Worm (Caenorhabditis elegans) whole organism, L3 larva: ENCODE data around the gene molo-1.

Experiments used
- R02D3.7 ChIP-seq: fragments of 150-350 bp; optimal IDR thresholded peaks from 2 replicates; lab custom pipeline; 2014; ENCODE audit warnings: missing biosample characterization, missing genetic modification characterization
- ama-1 ChIP-seq: fragments of 150-350 bp; optimal IDR thresholded peaks from 2 replicates; lab custom pipeline; 2018
- ceh-28 ChIP-seq: fragments of 150-350 bp; optimal IDR thresholded peaks from 2 replicates; lab custom pipeline; 2014; ENCODE audit warnings: missing biosample characterization, missing genetic modification reagents, missing genetic modification characterization
- ceh-9 ChIP-seq: sonication (generic microtip); optimal IDR thresholded peaks from 2 replicates; lab custom pipeline; 2018; ENCODE audit warnings: missing biosample characterization, missing genetic modification characterization
- daf-12 ChIP-seq: fragments of 150-350 bp; optimal IDR thresholded peaks from 2 replicates; lab custom pipeline; 2014; ENCODE audit warnings: missing biosample characterization, missing genetic modification reagents, missing genetic modification characterization
- egl-27 ChIP-seq: sonication (generic microtip); optimal IDR thresholded peaks from 4 replicates; lab custom pipeline; 2017; ENCODE audit warnings: missing biosample characterization, missing genetic modification reagents, missing genetic modification characterization
- egl-5 ChIP-seq: fragments of 150-350 bp; optimal IDR thresholded peaks from 2 replicates; lab custom pipeline; 2017; ENCODE audit warnings: missing biosample characterization, missing genetic modification reagents, missing genetic modification characterization, inconsistent platforms
- elt-1 ChIP-seq: fragments of 150-350 bp; optimal IDR thresholded peaks from 2 replicates; lab custom pipeline; 2014; ENCODE audit warnings: missing biosample characterization, missing genetic modification characterization
- elt-2 ChIP-seq: sonication (generic microtip); optimal IDR thresholded peaks from 2 replicates; lab custom pipeline; 2016; ENCODE audit warnings: missing genetic modification reagents, mild to moderate bottlenecking, missing genetic modification characterization, missing compliant biosample characterization
- eor-1 ChIP-seq, 2 experiments: fragments of 150-350 bp; optimal IDR thresholded peaks; 2 replicates each; lab custom pipeline; 2014 to 2018; ENCODE audit warnings: missing biosample characterization in 2 of 2, missing genetic modification characterization in 2 of 2
- fkh-10 ChIP-seq: sonication (generic microtip); optimal IDR thresholded peaks from 2 replicates; lab custom pipeline; 2017; ENCODE audit warnings: missing biosample characterization, missing genetic modification reagents, missing genetic modification characterization
- fkh-2 ChIP-seq: fragments of 150-350 bp; optimal IDR thresholded peaks from 2 replicates; lab custom pipeline; 2014; ENCODE audit warnings: missing biosample characterization, missing genetic modification reagents, missing genetic modification characterization
- jun-1 ChIP-seq: fragments of 150-350 bp; optimal IDR thresholded peaks from 2 replicates; lab custom pipeline; 2014; ENCODE audit warnings: missing biosample characterization, missing genetic modification reagents, missing genetic modification characterization
- lin-39 ChIP-seq: fragments of 150-350 bp; optimal IDR thresholded peaks from 2 replicates; lab custom pipeline; 2018; ENCODE audit warnings: missing biosample characterization, missing genetic modification reagents, missing genetic modification characterization
- mdl-1 ChIP-seq: fragments of 150-350 bp; optimal IDR thresholded peaks from 2 replicates; lab custom pipeline; 2014; ENCODE audit warnings: missing biosample characterization, missing genetic modification characterization
- mml-1 ChIP-seq: fragments of 150-350 bp; sonication (generic microtip); optimal IDR thresholded peaks from 3 replicates; lab custom pipeline; 2014; ENCODE audit warnings: missing biosample characterization, missing genetic modification characterization
- nfya-1 ChIP-seq: sonication (generic microtip); optimal IDR thresholded peaks from 2 replicates; lab custom pipeline; 2017; ENCODE audit warnings: missing genetic modification characterization, mild to moderate bottlenecking, missing compliant biosample characterization, antibody characterized with exemption, moderate library complexity; ENCODE audit not compliant: insufficient read depth
- nhr-23 ChIP-seq: fragments of 150-350 bp; optimal IDR thresholded peaks from 2 replicates; lab custom pipeline; 2014; ENCODE audit warnings: missing biosample characterization, missing genetic modification reagents, missing genetic modification characterization
- nhr-237 ChIP-seq: fragments of 150-350 bp; optimal IDR thresholded peaks from 2 replicates; lab custom pipeline; 2014; ENCODE audit warnings: missing biosample characterization, missing genetic modification characterization
- nhr-25 ChIP-seq: sonication (generic microtip); optimal IDR thresholded peaks from 2 replicates; lab custom pipeline; 2017; ENCODE audit warnings: missing biosample characterization, missing genetic modification characterization
- nhr-28 ChIP-seq: fragments of 150-350 bp; optimal IDR thresholded peaks from 2 replicates; lab custom pipeline; 2014; ENCODE audit warnings: missing biosample characterization, missing genetic modification characterization
- nhr-43 ChIP-seq: sonication (generic microtip); optimal IDR thresholded peaks from 2 replicates; lab custom pipeline; 2016; ENCODE audit warnings: mild to moderate bottlenecking, missing genetic modification characterization, missing compliant biosample characterization; ENCODE audit not compliant: poor library complexity, severe bottlenecking
- nhr-77 ChIP-seq: fragments of 150-350 bp; optimal IDR thresholded peaks from 2 replicates; lab custom pipeline; 2014; ENCODE audit warnings: missing biosample characterization, missing genetic modification characterization
- pha-4 ChIP-seq: fragments of 150-350 bp; optimal IDR thresholded peaks from 2 replicates; lab custom pipeline; 2014; ENCODE audit warnings: missing biosample characterization, missing genetic modification reagents, missing genetic modification characterization
- pqm-1 ChIP-seq: fragments of 150-350 bp; optimal IDR thresholded peaks from 2 replicates; lab custom pipeline; 2017; ENCODE audit warnings: missing biosample characterization, missing genetic modification characterization, inconsistent platforms
- skn-1 ChIP-seq: fragments of 150-350 bp; optimal IDR thresholded peaks from 2 replicates; lab custom pipeline; 2014; ENCODE audit warnings: missing biosample characterization, missing genetic modification characterization
- snpc-4 ChIP-seq: fragments of 150-350 bp; optimal IDR thresholded peaks from 2 replicates; lab custom pipeline; 2014; ENCODE audit warnings: missing biosample characterization, missing genetic modification characterization
- unc-62 ChIP-seq: fragments of 150-350 bp; sonication (generic microtip); optimal IDR thresholded peaks from 4 replicates; lab custom pipeline; 2014; ENCODE audit warnings: missing biosample characterization, missing genetic modification reagents, missing genetic modification characterization
- zag-1 ChIP-seq: fragments of 150-350 bp; optimal IDR thresholded peaks from 2 replicates; lab custom pipeline; 2014; ENCODE audit warnings: missing biosample characterization, missing genetic modification characterization
- ztf-4 ChIP-seq: fragments of 150-350 bp; optimal IDR thresholded peaks from 2 replicates; lab custom pipeline; 2014; ENCODE audit warnings: missing biosample characterization, missing genetic modification characterization

molo-1 gene

DNA sequence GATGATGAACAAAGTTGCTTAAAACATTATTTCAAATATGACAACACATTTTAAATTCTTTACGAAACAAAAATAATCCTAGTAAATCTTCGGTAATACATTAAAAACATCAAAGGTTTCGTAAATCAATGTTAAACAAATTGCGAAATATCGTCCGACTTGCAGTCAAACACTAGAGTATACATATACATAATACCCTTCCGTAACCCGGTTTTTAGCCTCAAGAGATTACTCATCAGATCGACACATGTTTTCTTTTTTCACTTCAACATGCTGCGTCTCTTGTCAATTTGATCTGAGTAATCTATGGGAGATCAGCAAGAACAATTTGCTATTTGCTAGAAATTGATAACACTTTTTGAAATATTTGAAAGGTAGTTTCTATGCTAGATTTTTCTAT, 27.5 kb upstream of the molo-1 start:
- TF ChIP-seq nhr-25 (tag; lab: Kevin White, UChicago) (peak; percentile 22), nhr-23 (peak; percentile 74), skn-1 (tag; lab: Kevin White, UChicago) (no peak), nfya-1 (tag; lab: Kevin White, UChicago) (peak; percentile 10), elt-1 (tag; lab: Kevin White, UChicago) (peak; percentile 28)

DNA sequence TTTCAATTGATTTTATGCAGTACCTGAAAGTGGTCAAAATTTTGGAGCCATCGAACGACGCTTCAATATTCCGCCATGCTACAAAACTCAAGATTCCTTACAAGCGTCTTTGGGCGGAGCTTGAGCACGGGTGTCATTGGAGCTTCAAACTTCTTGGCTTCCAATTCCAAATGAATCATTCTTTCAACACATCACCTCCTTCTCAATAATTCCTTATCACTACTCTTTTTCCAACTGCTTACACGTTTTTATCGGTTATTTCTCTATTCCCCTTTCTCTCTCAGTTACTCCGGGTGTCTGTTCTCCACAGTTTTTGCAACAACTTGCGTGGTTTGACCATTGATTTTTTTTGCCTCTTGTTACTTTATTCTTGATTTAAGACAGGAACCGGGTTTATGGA, 27.1 kb upstream of the molo-1 start, which contains the start of gene F09F7.5:
F09F7.5 (plus strand) TSS at position 258 of the 400 bp plus-strand sequence.
- no peak for TF ChIP-seq ceh-9
- peak; percentile 70 for TF ChIP-seq elt-2 (tag; lab: Kevin White, UChicago)
- TF ChIP-seq pqm-1 (tag; lab: Kevin White, UChicago) = peak; percentile 64
- no peak for TF ChIP-seq R02D3.7
- TF ChIP-seq, all 47 proteins: peak for 2

DNA sequence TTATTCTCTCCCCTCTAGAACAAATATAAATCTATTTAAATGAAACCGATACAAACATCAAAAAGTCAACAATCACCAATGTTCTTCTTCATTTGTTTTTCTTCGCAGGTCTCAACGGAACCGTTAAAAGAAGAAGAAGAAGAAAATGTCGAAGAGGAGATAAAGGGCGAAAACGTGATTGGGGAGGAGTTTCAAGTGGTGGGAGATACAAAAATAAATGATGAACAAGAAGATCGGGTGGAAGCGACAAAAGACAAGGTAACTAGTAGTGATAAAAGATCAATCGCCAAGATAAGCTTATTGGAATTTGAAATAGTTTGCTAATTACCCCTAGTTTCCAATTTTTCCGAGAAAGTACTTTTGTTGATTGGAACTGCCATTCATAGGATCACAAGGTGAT, 23.6 kb upstream of the molo-1 start:
- peak; percentile 28 for TF ChIP-seq nfya-1 (tag; lab: Kevin White, UChicago)
- TF ChIP-seq fkh-10 = no peak
- TF ChIP-seq, all 47 proteins: peak for 1

DNA sequence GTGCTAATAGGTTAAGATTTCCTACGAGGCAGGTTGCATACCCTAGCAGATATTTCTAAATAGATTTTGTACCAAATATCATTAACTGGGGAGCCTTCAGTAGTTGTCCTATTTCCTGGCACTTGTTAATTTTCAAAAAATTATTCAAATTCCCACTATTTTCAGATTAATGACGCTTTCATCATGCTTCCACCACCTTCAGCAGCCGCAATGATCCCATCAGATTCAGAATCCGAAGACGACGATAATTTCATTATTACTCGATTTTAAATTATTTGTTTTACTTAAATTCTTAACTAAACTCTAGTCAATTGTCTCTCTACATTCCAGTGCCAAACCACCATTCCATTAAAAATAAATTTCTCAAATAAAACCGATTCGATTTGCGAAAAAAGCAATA, 22.9 kb upstream of the molo-1 start:
- no peak for TF ChIP-seq mdl-1
- peak; percentile 31 for TF ChIP-seq elt-2 (tag; lab: Kevin White, UChicago)
- no peak for TF ChIP-seq nhr-237 (tag; lab: Kevin White, UChicago)
- TF ChIP-seq zag-1 (tag; lab: Kevin White, UChicago) = no peak
- no peak for TF ChIP-seq egl-27 (tag; lab: Kevin White, UChicago)
- TF ChIP-seq nhr-43 = peak; percentile 34
- peak; percentile 96 for TF ChIP-seq ama-1
- TF ChIP-seq nhr-28 (tag; lab: Kevin White, UChicago) = no peak
- no peak for TF ChIP-seq daf-12
- TF ChIP-seq snpc-4 (tag; lab: Kevin White, UChicago) = no peak
- TF ChIP-seq pha-4 = peak; percentile 25

DNA sequence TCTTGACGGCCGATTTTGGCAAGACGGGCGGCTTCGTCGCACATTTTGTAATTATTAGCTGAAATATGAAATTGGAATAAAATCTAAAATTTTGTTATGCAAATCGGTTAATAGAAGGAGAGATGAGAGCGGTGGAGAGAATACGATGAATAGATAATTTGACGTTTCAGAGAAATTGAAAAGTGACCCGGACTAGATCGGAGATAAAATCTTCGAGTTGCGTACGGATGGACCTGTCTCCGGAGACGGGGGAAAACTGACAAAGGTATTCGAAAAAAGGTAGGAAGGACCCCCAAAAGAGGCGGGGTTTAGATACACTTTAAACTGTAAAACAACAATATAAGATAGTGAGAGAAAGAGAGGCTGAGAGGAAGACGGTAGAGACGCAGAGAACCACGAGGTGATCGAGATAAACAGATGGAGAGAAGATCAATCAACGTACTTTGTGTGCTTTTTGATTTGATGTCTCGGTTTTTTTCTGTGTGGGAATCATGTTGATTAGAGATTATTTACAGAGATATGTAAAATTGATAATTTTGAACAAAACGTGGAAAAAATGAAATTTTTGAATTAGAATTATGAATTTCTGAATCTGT, 21.6 kb upstream of the molo-1 start, which contains the start of gene F09F7.6:
F09F7.6 (minus strand) TSS at position 64 of the 596 bp plus-strand sequence.
- TF ChIP-seq ceh-28 (tag; lab: Kevin White, UChicago) (peak; percentile 27), nhr-25 (tag; lab: Kevin White, UChicago) (peak; percentile 75), fkh-2 (tag; lab: Kevin White, UChicago) (no peak), lin-39 (tag; lab: Kevin White, UChicago) (peak; percentile 47), elt-1 (tag; lab: Kevin White, UChicago) (peak; percentile 95), mml-1 (tag; lab: Kevin White, UChicago) (no peak), eor-1 (tag; optimal IDR thresholded peaks at IDR 0.05; lab: Kevin White, UChicago) (no peak), ztf-4 (tag; lab: Kevin White, UChicago) (no peak), ama-1 (peak; percentile 87), nhr-43 (peak; percentile 78), pqm-1 (tag; lab: Kevin White, UChicago) (peak; percentile 92), pha-4 (peak; percentile 85), jun-1 (tag; lab: Kevin White, UChicago) (peak; percentile 44), nhr-23 (peak; percentile 58), mdl-1 (peak; percentile 35), R02D3.7 (peak; percentile 8), nhr-77 (tag; lab: Kevin White, UChicago) (no peak), nfya-1 (tag; lab: Kevin White, UChicago) (peak; percentile 53), egl-5 (tag; lab: Kevin White, UChicago) (peak; percentile 37), elt-2 (tag; lab: Kevin White, UChicago) (peak; percentile 81)

DNA sequence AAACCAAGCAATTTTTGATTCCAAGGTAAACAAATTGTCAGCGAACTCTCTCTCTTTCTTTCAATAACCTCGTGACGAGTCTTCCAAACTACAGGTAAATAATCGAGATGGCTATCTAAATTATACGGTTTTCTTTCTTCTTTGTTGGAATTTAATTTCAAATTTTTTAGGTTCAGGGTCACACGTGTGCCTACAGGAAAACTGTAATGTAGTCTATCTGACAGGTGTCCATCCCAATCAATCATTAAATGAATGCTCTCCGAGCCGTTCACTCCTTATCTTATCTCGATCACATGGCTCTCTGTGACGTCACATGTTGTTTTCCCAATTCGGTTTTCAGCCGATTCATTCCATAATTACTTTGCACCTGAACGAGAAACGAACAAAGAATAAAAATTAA, 20.7 kb upstream of the molo-1 start:
- TF ChIP-seq elt-2 (tag; lab: Kevin White, UChicago) = peak; percentile 87
- peak; percentile 35 for TF ChIP-seq ama-1
- TF ChIP-seq egl-5 (tag; lab: Kevin White, UChicago) = no peak
- TF ChIP-seq pqm-1 (tag; lab: Kevin White, UChicago) = peak; percentile 70
- no peak for TF ChIP-seq unc-62 (GFP tag; lab: Kevin White, UChicago)
- TF ChIP-seq pha-4 = peak; percentile 53
- no peak for TF ChIP-seq snpc-4 (tag; lab: Kevin White, UChicago)
- TF ChIP-seq elt-1 (tag; lab: Kevin White, UChicago) = peak; percentile 52
